Fruit fly (Drosophila melanogaster): Measurements from ENCODE around the gene Pdss2.

dm6 chr3L:21035231-21035630 lies 7.5 kb downstream of the Pdss2 start:
- TF ChIP-seq Hr78 (GFP tag; optimal IDR thresholded peaks at IDR 0.05) (no peak), Rel (GFP tag; optimal IDR thresholded peaks at IDR 0.05) (no peak), Rel (tag; optimal IDR thresholded peaks at IDR 0.05) (no peak), Myc (optimal IDR thresholded peaks at IDR 0.05) (no peak), Hnf4 (GFP tag; optimal IDR thresholded peaks at IDR 0.05) (no peak), ey (GFP tag; optimal IDR thresholded peaks at IDR 0.05) (no peak)
